Worm (Caenorhabditis elegans) whole organism, L2 larva: Measurements from ENCODE around the gene catp-6.

ENCODE experiments used
- fos-1 ChIP-seq: fragments of 150-350 bp; optimal IDR thresholded peaks from 2 replicates; lab custom pipeline; 2014; ENCODE audit warnings: missing biosample characterization, missing genetic modification characterization
- nhr-23 ChIP-seq: fragments of 150-350 bp; optimal IDR thresholded peaks from 2 replicates; lab custom pipeline; 2014; ENCODE audit warnings: missing biosample characterization, missing genetic modification reagents, missing genetic modification characterization
- unc-62 ChIP-seq: fragments of 150-350 bp; optimal IDR thresholded peaks from 2 replicates; lab custom pipeline; 2014; ENCODE audit warnings: missing biosample characterization, missing genetic modification reagents, missing genetic modification characterization

ce11 chrIV:9773441-9773840 lies 50.9 kb downstream of the catp-6 start:
- no peak for TF ChIP-seq fos-1 (tag; lab: Kevin White, UChicago)
- TF ChIP-seq nhr-23 (tag; lab: Kevin White, UChicago): no peak
- no peak for TF ChIP-seq unc-62
